Fruit fly (Drosophila melanogaster): ENCODE results near the gene CG3819.

- peak; percentile 18 for TF ChIP-seq cwo (GFP tag; optimal IDR thresholded peaks at IDR 0.05)
- no peak for TF ChIP-seq CG32772 (GFP tag; IDR thresholded peaks at IDR 0.05)
- TF ChIP-seq klu (GFP tag; IDR thresholded peaks at IDR 0.05): no peak
- TF ChIP-seq ash1 (GFP tag; optimal IDR thresholded peaks at IDR 0.05): no peak
- no peak for TF ChIP-seq CG5953 (GFP tag; IDR thresholded peaks at IDR 0.05)
- no peak for TF ChIP-seq CG2202 (tag; optimal IDR thresholded peaks at IDR 0.05)
- TF ChIP-seq Bdp1 (GFP tag; optimal IDR thresholded peaks at IDR 0.05): no peak
These were observed 4.6 kb downstream of the CG3819 start, which contains the start of gene CG6839 for dm6 chr3L:18917281-18917680.

Data from whole organism, embryonic.